Worm (Caenorhabditis elegans) whole organism, L2 larva: ENCODE results near the gene nhr-132.

Experiments
- C34F6.9 ChIP-seq: fragments of 150-350 bp; optimal IDR thresholded peaks from 2 replicates; lab custom pipeline; 2014; ENCODE audit warnings: missing biosample characterization, missing genetic modification characterization
- F13H6.1 ChIP-seq: sonication (generic microtip); optimal IDR thresholded peaks from 2 replicates; lab custom pipeline; 2016; ENCODE audit warnings: missing genetic modification characterization, missing compliant biosample characterization
- R02D3.7 ChIP-seq: fragments of 150-350 bp; optimal IDR thresholded peaks from 2 replicates; lab custom pipeline; 2014; ENCODE audit warnings: missing biosample characterization, missing genetic modification characterization
- Y55F3AM.14 ChIP-seq: fragments of 200-800 bp; sonication (Bioruptor generic); optimal IDR thresholded peaks from 2 replicates; lab custom pipeline; 2018; ENCODE audit warnings: mild to moderate bottlenecking, missing genetic modification characterization, missing compliant biosample characterization
- alr-1 ChIP-seq: fragments of 150-350 bp; optimal IDR thresholded peaks from 2 replicates; lab custom pipeline; 2014; ENCODE audit warnings: missing biosample characterization, missing genetic modification characterization
- aly-2 ChIP-seq: fragments of 150-350 bp; optimal IDR thresholded peaks from 2 replicates; lab custom pipeline; 2014; ENCODE audit warnings: missing biosample characterization, missing genetic modification characterization
- ama-1 ChIP-seq: fragments of 150-350 bp; optimal IDR thresholded peaks from 2 replicates; lab custom pipeline; 2018; ENCODE audit warnings: inconsistent platforms
- blmp-1 ChIP-seq: sonication (generic microtip); optimal IDR thresholded peaks from 2 replicates; lab custom pipeline; 2017; ENCODE audit warnings: missing genetic modification characterization, mild to moderate bottlenecking, missing compliant biosample characterization, antibody characterized with exemption, moderate library complexity; ENCODE audit not compliant: insufficient read depth
- ceh-16 ChIP-seq: fragments of 150-350 bp; optimal IDR thresholded peaks from 2 replicates; lab custom pipeline; 2014; ENCODE audit warnings: missing biosample characterization, missing genetic modification characterization
- ceh-82 ChIP-seq: fragments of 150-350 bp; optimal IDR thresholded peaks from 2 replicates; lab custom pipeline; 2014; ENCODE audit warnings: missing biosample characterization, missing genetic modification characterization
- crh-2 ChIP-seq: sonication (generic microtip); optimal IDR thresholded peaks from 2 replicates; lab custom pipeline; 2017; ENCODE audit warnings: missing biosample characterization, missing genetic modification characterization
- dmd-4 ChIP-seq: sonication (generic microtip); optimal IDR thresholded peaks from 2 replicates; lab custom pipeline; 2017; ENCODE audit warnings: missing biosample characterization, missing genetic modification characterization
- egl-27 ChIP-seq: sonication (generic microtip); optimal IDR thresholded peaks from 3 replicates; lab custom pipeline; 2017; ENCODE audit warnings: missing biosample characterization, missing genetic modification reagents, missing genetic modification characterization
- elt-1 ChIP-seq: fragments of 150-350 bp; optimal IDR thresholded peaks from 2 replicates; lab custom pipeline; 2014; ENCODE audit warnings: missing biosample characterization, missing genetic modification characterization
- elt-3 ChIP-seq: sonication (generic microtip); optimal IDR thresholded peaks from 2 replicates; lab custom pipeline; 2017; ENCODE audit warnings: missing biosample characterization, missing genetic modification characterization
- fos-1 ChIP-seq: fragments of 150-350 bp; optimal IDR thresholded peaks from 2 replicates; lab custom pipeline; 2014; ENCODE audit warnings: missing biosample characterization, missing genetic modification characterization
- gmeb-1 ChIP-seq: fragments of 150-350 bp; optimal IDR thresholded peaks from 2 replicates; lab custom pipeline; 2014; ENCODE audit warnings: missing biosample characterization, missing genetic modification characterization
- lin-11 ChIP-seq: fragments of 150-350 bp; sonication (generic microtip); optimal IDR thresholded peaks from 2 replicates; lab custom pipeline; 2014; ENCODE audit warnings: missing biosample characterization, missing genetic modification characterization, inconsistent platforms, mixed read lengths
- lin-13 ChIP-seq: fragments of 150-350 bp; optimal IDR thresholded peaks from 2 replicates; lab custom pipeline; 2014; ENCODE audit warnings: missing biosample characterization, missing genetic modification reagents, missing genetic modification characterization
- lin-39 ChIP-seq: fragments of 150-350 bp; optimal IDR thresholded peaks from 2 replicates; lab custom pipeline; 2014; ENCODE audit warnings: missing biosample characterization, missing genetic modification reagents, missing genetic modification characterization
- mab-5 ChIP-seq: fragments of 150-350 bp; optimal IDR thresholded peaks from 2 replicates; lab custom pipeline; 2014; ENCODE audit warnings: missing biosample characterization, missing genetic modification characterization
- mdl-1 ChIP-seq, 2 experiments: fragments of 150-350 bp in 1 of 2; sonication (generic microtip) in 1 of 2; optimal IDR thresholded peaks; 2 replicates each; lab custom pipeline; 2017; ENCODE audit warnings: missing biosample characterization in 2 of 2, missing genetic modification characterization in 2 of 2
- nhr-10 ChIP-seq: sonication (generic microtip); optimal IDR thresholded peaks from 2 replicates; lab custom pipeline; 2017; ENCODE audit warnings: missing biosample characterization, missing genetic modification characterization
- nhr-11 ChIP-seq: fragments of 150-350 bp; optimal IDR thresholded peaks from 2 replicates; lab custom pipeline; 2014; ENCODE audit warnings: missing biosample characterization, missing genetic modification characterization
- nhr-129 ChIP-seq: fragments of 150-350 bp; optimal IDR thresholded peaks from 2 replicates; lab custom pipeline; 2014; ENCODE audit warnings: missing biosample characterization, missing genetic modification characterization
- nhr-21 ChIP-seq: fragments of 150-350 bp; optimal IDR thresholded peaks from 2 replicates; lab custom pipeline; 2014; ENCODE audit warnings: missing biosample characterization, missing genetic modification characterization
- nhr-23 ChIP-seq: fragments of 150-350 bp; optimal IDR thresholded peaks from 2 replicates; lab custom pipeline; 2014; ENCODE audit warnings: missing biosample characterization, missing genetic modification reagents, missing genetic modification characterization
- nhr-6 ChIP-seq: fragments of 150-350 bp; optimal IDR thresholded peaks from 2 replicates; lab custom pipeline; 2014; ENCODE audit warnings: missing biosample characterization, missing genetic modification characterization
- nhr-77 ChIP-seq: fragments of 150-350 bp; optimal IDR thresholded peaks from 2 replicates; lab custom pipeline; 2014; ENCODE audit warnings: missing biosample characterization, missing genetic modification characterization
- peb-1 ChIP-seq: fragments of 150-350 bp; optimal IDR thresholded peaks from 2 replicates; lab custom pipeline; 2014; ENCODE audit warnings: missing biosample characterization, missing genetic modification characterization
- sem-4 ChIP-seq: fragments of 150-350 bp; optimal IDR thresholded peaks from 2 replicates; lab custom pipeline; 2014; ENCODE audit warnings: missing biosample characterization, missing genetic modification reagents, missing genetic modification characterization
- skn-1 ChIP-seq: sonication (generic microtip); optimal IDR thresholded peaks from 2 replicates; lab custom pipeline; 2017; ENCODE audit warnings: missing biosample characterization, missing genetic modification characterization
- sma-3 ChIP-seq: sonication (generic microtip); optimal IDR thresholded peaks from 2 replicates; lab custom pipeline; 2016; ENCODE audit warnings: missing genetic modification reagents, missing genetic modification characterization, missing compliant biosample characterization
- sma-9 ChIP-seq, 2 experiments: fragments of 150-350 bp in 1 of 2; sonication (generic microtip) in 1 of 2; optimal IDR thresholded peaks; 2 replicates each; lab custom pipeline; 2014 to 2016; ENCODE audit warnings: missing genetic modification characterization in 2 of 2, mild to moderate bottlenecking in 1 of 2, missing biosample characterization in 1 of 2, missing compliant biosample characterization in 1 of 2, missing genetic modification reagents in 1 of 2, moderate library complexity in 1 of 2
- snpc-4 ChIP-seq: fragments of 150-350 bp; optimal IDR thresholded peaks from 2 replicates; lab custom pipeline; 2014; ENCODE audit warnings: missing biosample characterization, missing genetic modification characterization
- unc-55 ChIP-seq: fragments of 150-350 bp; sonication (generic microtip); optimal IDR thresholded peaks from 3 replicates; lab custom pipeline; 2014; ENCODE audit warnings: missing biosample characterization, missing genetic modification reagents, missing genetic modification characterization
- ztf-11 ChIP-seq: sonication (generic microtip); optimal IDR thresholded peaks from 2 replicates; lab custom pipeline; 2017; ENCODE audit warnings: missing biosample characterization, missing genetic modification characterization
- ztf-4 ChIP-seq: fragments of 150-350 bp; optimal IDR thresholded peaks from 2 replicates; lab custom pipeline; 2014; ENCODE audit warnings: missing biosample characterization, missing genetic modification characterization

Gene nhr-132

DNA sequence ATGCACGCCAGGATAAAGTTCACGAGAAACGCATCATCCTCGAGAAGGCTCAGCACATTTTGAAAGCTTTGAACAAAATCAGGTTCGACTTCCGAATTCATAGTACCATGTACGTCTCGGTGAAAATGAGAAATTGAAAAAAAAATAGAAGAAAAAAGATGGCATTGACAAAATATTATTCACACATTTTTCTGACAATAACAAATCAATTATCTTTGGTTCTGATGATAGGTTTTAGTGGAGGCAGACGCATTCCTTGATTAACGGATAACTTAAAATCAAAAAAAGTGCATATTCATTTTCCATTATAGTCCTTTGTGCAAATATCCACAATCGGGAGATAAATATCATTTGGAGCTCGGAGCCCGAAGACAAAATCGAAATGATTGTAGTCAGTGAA, 12.7 kb upstream of the nhr-132 start, which contains the start of gene srw-107:
Gene srw-107, minus strand, starts transcription at position 101 of the 400 bp plus-strand sequence.
- TF ChIP-seq crh-2 (no peak), egl-27 (tag; lab: Kevin White, UChicago) (no peak), peb-1 (no peak), ztf-4 (tag; lab: Kevin White, UChicago) (no peak), nhr-6 (tag; lab: Kevin White, UChicago) (no peak), mab-5 (no peak), nhr-77 (tag; lab: Kevin White, UChicago) (no peak), fos-1 (no peak), dmd-4 (tag; lab: Kevin White, UChicago) (no peak), ztf-11 (tag; lab: Kevin White, UChicago) (no peak)

DNA sequence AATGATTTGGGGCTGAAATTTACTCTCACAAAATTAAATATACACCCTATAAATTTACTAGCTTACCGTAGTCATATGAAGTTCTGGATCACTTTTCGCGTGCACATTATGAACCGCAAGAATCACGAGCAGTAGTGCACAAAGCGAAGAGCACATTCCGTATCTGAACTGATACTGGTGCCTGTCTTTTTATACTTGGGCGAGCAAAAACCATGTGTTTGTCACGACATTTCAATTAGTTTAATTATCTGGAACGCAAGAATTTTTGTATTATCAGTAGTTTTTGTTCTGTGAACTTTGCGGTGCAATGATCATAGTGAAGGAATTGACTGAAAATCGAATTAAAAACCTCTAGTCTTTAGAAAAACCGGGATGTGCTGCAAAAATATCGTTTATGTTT, 10.2 kb upstream of the nhr-132 start, which contains the start of gene lipl-3:
Gene lipl-3, minus strand, starts transcription at position 161 of the 400 bp plus-strand sequence.
- TF ChIP-seq crh-2, result no peak
- no peak for TF ChIP-seq egl-27 (tag; lab: Kevin White, UChicago)
- peak; percentile 10 for TF ChIP-seq sma-9 (GFP tag; optimal IDR thresholded peaks at IDR 0.05; lab: Kevin White, UChicago)
- TF ChIP-seq sma-9 (tag; optimal IDR thresholded peaks at IDR 0.05; lab: Kevin White, UChicago), result no peak
- TF ChIP-seq elt-1, result no peak

DNA sequence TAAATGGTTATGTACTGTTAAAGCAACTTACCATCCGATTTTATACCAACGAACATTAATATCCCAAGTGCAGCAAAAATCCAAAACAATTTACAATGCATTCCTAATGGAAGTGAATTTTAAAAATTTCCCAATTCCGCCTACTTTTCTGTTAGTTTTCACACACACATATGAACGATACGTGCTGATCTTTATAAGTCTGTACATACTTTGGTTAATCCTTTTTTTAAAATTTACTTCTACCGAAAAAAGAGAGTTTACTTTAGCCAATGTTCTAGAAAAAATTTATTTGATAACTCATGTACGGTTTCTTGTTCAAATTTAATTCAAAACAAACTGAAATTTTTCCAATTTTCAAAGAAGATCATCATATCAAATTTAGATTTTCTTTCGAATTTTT, 9.2 kb upstream of the nhr-132 start, which contains the start of gene R11G11.16:
Gene R11G11.16, minus strand, starts transcription at position 101 of the 400 bp plus-strand sequence.
- TF ChIP-seq ceh-16 (tag; lab: Kevin White, UChicago) (no peak), elt-3 (tag; lab: Kevin White, UChicago) (no peak), dmd-4 (tag; lab: Kevin White, UChicago) (no peak), lin-13 (GFP tag; lab: Kevin White, UChicago) (no peak), alr-1 (tag; lab: Kevin White, UChicago) (no peak), nhr-10 (tag; lab: Kevin White, UChicago) (no peak), Y55F3AM.14 (GFP tag; lab: Kevin White, UChicago) (no peak), egl-27 (tag; lab: Kevin White, UChicago) (no peak), ama-1 (lab: Kevin White, UChicago) (no peak), unc-55 (no peak), nhr-23 (no peak), elt-1 (no peak), lin-39 (tag; lab: Kevin White, UChicago) (no peak)

DNA sequence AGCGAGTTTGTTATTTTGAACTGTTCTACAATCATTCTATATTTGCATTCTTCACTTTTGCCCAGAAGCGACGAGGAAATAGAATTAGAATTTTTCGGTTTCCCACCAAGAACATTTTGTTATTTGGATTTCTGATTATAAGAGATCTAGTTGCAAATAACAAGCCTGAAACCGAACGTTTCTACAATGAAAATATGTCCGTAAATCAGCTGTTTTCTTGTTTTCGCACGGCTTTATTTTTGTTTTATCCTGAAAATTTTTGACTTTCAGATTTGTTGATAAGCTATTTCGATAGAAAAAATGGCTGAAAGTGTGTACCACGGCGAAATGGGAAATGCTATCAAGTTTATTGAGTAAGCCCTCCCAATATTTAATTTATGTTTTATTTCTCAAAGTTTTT, 6.6 kb upstream of the nhr-132 start, which contains the start of gene srw-108:
Gene srw-108, plus strand, starts transcription at position 301 of the 400 bp plus-strand sequence.
- TF ChIP-seq aly-2 (no peak), skn-1 (tag; lab: Kevin White, UChicago) (no peak), sem-4 (tag; lab: Kevin White, UChicago) (no peak), ztf-4 (tag; lab: Kevin White, UChicago) (no peak), elt-1 (no peak), nhr-21 (tag; lab: Kevin White, UChicago) (no peak), sma-9 (GFP tag; optimal IDR thresholded peaks at IDR 0.05; lab: Kevin White, UChicago) (no peak), sma-9 (tag; optimal IDR thresholded peaks at IDR 0.05; lab: Kevin White, UChicago) (no peak), nhr-6 (tag; lab: Kevin White, UChicago) (no peak), ceh-82 (no peak), mdl-1 (tag; optimal IDR thresholded peaks at IDR 0.05; lab: Kevin White, UChicago) (no peak), R02D3.7 (tag; lab: Kevin White, UChicago) (no peak), lin-11 (tag; lab: Kevin White, UChicago) (no peak), nhr-129 (tag; lab: Kevin White, UChicago) (no peak)

DNA sequence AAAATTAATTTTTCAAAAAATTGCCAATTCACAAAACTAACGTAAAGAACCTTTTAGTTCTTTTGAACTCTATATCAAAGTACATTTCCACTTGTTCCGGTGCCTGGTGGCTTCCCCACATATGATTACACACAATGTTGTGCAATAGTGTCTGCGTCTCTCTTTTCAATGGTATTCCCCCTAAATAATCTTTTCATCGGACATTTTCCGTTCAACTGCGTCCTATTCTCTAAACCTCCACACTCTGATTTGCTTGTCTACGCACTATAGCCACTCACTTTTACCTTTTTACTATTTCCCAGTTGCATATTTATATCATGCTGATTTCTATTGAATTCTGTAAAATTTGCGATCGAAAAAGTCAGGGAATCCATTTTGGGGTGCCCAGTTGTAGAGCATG, 2.2 kb upstream of the nhr-132 start, which contains the start of gene nhr-58:
Gene nhr-58, plus strand, starts transcription at position 214 of the 400 bp plus-strand sequence.
- TF ChIP-seq blmp-1 (tag; lab: Kevin White, UChicago) (peak; percentile 64), egl-27 (tag; lab: Kevin White, UChicago) (peak; percentile 83), Y55F3AM.14 (GFP tag; lab: Kevin White, UChicago) (no peak), nhr-6 (tag; lab: Kevin White, UChicago) (peak; percentile 15), unc-55 (peak; percentile 70), elt-1 (no peak), ztf-4 (tag; lab: Kevin White, UChicago) (no peak), sma-3 (GFP tag; lab: Kevin White, UChicago) (peak; percentile 61), ceh-16 (tag; lab: Kevin White, UChicago) (peak; percentile 18), nhr-77 (tag; lab: Kevin White, UChicago) (no peak), snpc-4 (tag; lab: Kevin White, UChicago) (peak; percentile 17), sma-9 (GFP tag; optimal IDR thresholded peaks at IDR 0.05; lab: Kevin White, UChicago) (peak; percentile 99), sma-9 (tag; optimal IDR thresholded peaks at IDR 0.05; lab: Kevin White, UChicago) (peak; percentile 43), F13H6.1 (peak; percentile 81), C34F6.9 (tag; lab: Kevin White, UChicago) (peak; percentile 62), nhr-129 (tag; lab: Kevin White, UChicago) (peak; percentile 97), nhr-11 (tag; lab: Kevin White, UChicago) (no peak), skn-1 (tag; lab: Kevin White, UChicago) (no peak), crh-2 (peak; percentile 63), gmeb-1 (tag; lab: Kevin White, UChicago) (peak; percentile 29), fos-1 (peak; percentile 93), mdl-1 (tag; optimal IDR thresholded peaks at IDR 0.05; lab: Kevin White, UChicago) (peak in 1 of 2 experiments; percentile 51), nhr-21 (tag; lab: Kevin White, UChicago) (peak; percentile 66)
